Worm (Caenorhabditis elegans): ENCODE measurements around the gene col-104.
"Not testable (repeated sequence)": the region's sequence is repeated elsewhere in the genome, so short reads cannot be mapped to it uniquely, and the experiment has no call there.

The col-104 gene

ce11 chrIV:1346981-1347380 is 8.1 kb downstream of the col-104 start, which contains the start of gene rfc-2:
Gene rfc-2 (plus strand): TSS chrIV:1347314.
- TF ChIP-seq zip-5 (tag; optimal IDR thresholded peaks at IDR 0.05) (peak; percentile 15), ceh-31 (tag; optimal IDR thresholded peaks at IDR 0.05) (peak; percentile 61), pha-2 (tag; optimal IDR thresholded peaks at IDR 0.05) (no peak), C08G9.2 (tag; optimal IDR thresholded peaks at IDR 0.05) (peak; percentile 73), ceh-2 (tag; optimal IDR thresholded peaks at IDR 0.05) (peak; percentile 55), ets-4 (tag; optimal IDR thresholded peaks at IDR 0.05) (peak; percentile 51), dve-1 (tag; optimal IDR thresholded peaks at IDR 0.05) (no peak), tbx-2 (tag; optimal IDR thresholded peaks at IDR 0.05) (peak; percentile 19)

ce11 chrIV:1343379-1343778 is 11.7 kb downstream of the col-104 start, which contains the start of gene F58F6.5:
Gene F58F6.5 (plus strand): TSS chrIV:1343679.
- TF ChIP-seq ceh-24, ceh-30, ref-2 (tag; optimal IDR thresholded peaks at IDR 0.05): not testable (repeated sequence)

- TF ChIP-seq nfya-1 (tag; optimal IDR thresholded peaks at IDR 0.05); sox-2 (GFP tag; IDR thresholded peaks at IDR 0.05); fax-1 (tag; optimal IDR thresholded peaks at IDR 0.05): not testable (repeated sequence)
Observed at ce11 chrIV:1340788-1341187, 14.3 kb downstream of the col-104 start, which contains the start of gene F58F6.6. Gene F58F6.6 (plus strand): TSS chrIV:1341088.

- TF ChIP-seq pat-9 (tag; optimal IDR thresholded peaks at IDR 0.05) (no peak), elt-4 (tag; optimal IDR thresholded peaks at IDR 0.05) (no peak), rnt-1 (tag; optimal IDR thresholded peaks at IDR 0.05) (no peak), ets-4 (tag; optimal IDR thresholded peaks at IDR 0.05) (no peak), lim-6 (tag; optimal IDR thresholded peaks at IDR 0.05) (no peak), ceh-6 (GFP tag; optimal IDR thresholded peaks at IDR 0.05) (no peak), lin-11 (tag; optimal IDR thresholded peaks at IDR 0.05) (no peak), dmd-4 (tag; optimal IDR thresholded peaks at IDR 0.05; ENCODE audit: borderline replicate concordance) (no peak), fkh-6 (tag; optimal IDR thresholded peaks at IDR 0.05) (no peak), ceh-18 (tag; optimal IDR thresholded peaks at IDR 0.05) (no peak), dve-1 (tag; optimal IDR thresholded peaks at IDR 0.05) (no peak), ama-1 (optimal IDR thresholded peaks at IDR 0.05) (no peak), che-1 (tag; optimal IDR thresholded peaks at IDR 0.05) (no peak), sdc-2 (tag; optimal IDR thresholded peaks at IDR 0.05) (no peak), ceh-31 (tag; optimal IDR thresholded peaks at IDR 0.05) (no peak), ceh-14 (tag; optimal IDR thresholded peaks at IDR 0.05) (no peak), sox-2 (GFP tag; IDR thresholded peaks at IDR 0.05) (no peak), ceh-34 (tag; optimal IDR thresholded peaks at IDR 0.05) (no peak), pha-2 (tag; optimal IDR thresholded peaks at IDR 0.05) (no peak)
Observed at ce11 chrIV:1328682-1329212, 26.4 kb downstream of the col-104 start, which contains the start of gene F53H1.3. Gene F53H1.3 (plus strand): TSS chrIV:1329162.

- TF ChIP-seq che-1 (tag; optimal IDR thresholded peaks at IDR 0.05), result no peak
- no peak for TF ChIP-seq ceh-31 (tag; optimal IDR thresholded peaks at IDR 0.05)
- TF ChIP-seq fkh-10 (GFP tag; optimal IDR thresholded peaks at IDR 0.05), result no peak
- no peak for TF ChIP-seq unc-86 (tag; optimal IDR thresholded peaks at IDR 0.05)
- no peak for TF ChIP-seq fkh-6 (tag; optimal IDR thresholded peaks at IDR 0.05)
- TF ChIP-seq hlh-15 (tag; optimal IDR thresholded peaks at IDR 0.05), result no peak
- TF ChIP-seq ceh-14 (tag; optimal IDR thresholded peaks at IDR 0.05), result no peak
- no peak for TF ChIP-seq Y22D7AL.16 (tag; optimal IDR thresholded peaks at IDR 0.05)
- TF ChIP-seq ceh-9 (tag; optimal IDR thresholded peaks at IDR 0.05), result no peak
- TF ChIP-seq ceh-19 (GFP tag; optimal IDR thresholded peaks at IDR 0.05), result no peak
- TF ChIP-seq C38D4.7 (GFP tag; optimal IDR thresholded peaks at IDR 0.05), result no peak
- no peak for TF ChIP-seq sox-2 (GFP tag; IDR thresholded peaks at IDR 0.05)
Observed at ce11 chrIV:1310337-1310736, 44.8 kb downstream of the col-104 start.
